Fruit fly (Drosophila melanogaster): Measurements from ENCODE around the gene CG17648.

The CG17648 gene

DNA sequence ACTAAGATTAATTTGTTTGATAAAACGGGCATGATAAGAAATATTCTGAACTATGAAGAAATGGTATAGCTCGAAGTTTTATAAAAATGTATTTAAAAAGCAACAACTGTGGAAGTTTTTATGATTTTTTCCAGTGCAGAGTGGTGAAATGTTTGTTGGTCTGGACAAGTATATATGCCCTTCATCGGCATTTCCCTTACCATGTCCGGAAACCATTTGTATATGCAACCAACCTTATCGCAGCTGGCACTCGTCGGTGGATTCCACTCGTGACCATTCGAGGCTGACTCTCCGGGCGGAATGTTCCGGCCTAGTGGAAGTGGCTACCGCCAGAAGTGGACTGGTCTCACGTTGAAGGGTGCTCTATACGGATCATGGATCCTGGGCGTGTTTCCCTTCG, 31.7 kb downstream of the CG17648 start, which contains the start of gene Gr22e:
Gene Gr22e, plus strand, starts transcription at position 301 of the 400 bp plus-strand sequence.
- TF ChIP-seq Hnf4 (GFP tag; optimal IDR thresholded peaks at IDR 0.05) (no peak), usp (GFP tag; optimal IDR thresholded peaks at IDR 0.05) (no peak), foxo (GFP tag; optimal IDR thresholded peaks at IDR 0.05) (no peak), sv (GFP tag; optimal IDR thresholded peaks at IDR 0.05) (no peak), GATAd (GFP tag; optimal IDR thresholded peaks at IDR 0.05) (no peak), CG32264 (GFP tag; optimal IDR thresholded peaks at IDR 0.05) (no peak), h (GFP tag; optimal IDR thresholded peaks at IDR 0.05) (no peak), CrebA (GFP tag; optimal IDR thresholded peaks at IDR 0.05; ENCODE audit: borderline replicate concordance) (no peak), jim (GFP tag; optimal IDR thresholded peaks at IDR 0.05) (no peak), Sp1 (GFP tag; optimal IDR thresholded peaks at IDR 0.05) (no peak), Myc (optimal IDR thresholded peaks at IDR 0.05) (no peak), rgr (GFP tag; optimal IDR thresholded peaks at IDR 0.05) (no peak), dsf (GFP tag; optimal IDR thresholded peaks at IDR 0.05; ENCODE audit: borderline replicate concordance) (no peak), Jra (GFP tag; optimal IDR thresholded peaks at IDR 0.05) (no peak), pan (optimal IDR thresholded peaks at IDR 0.05) (no peak), HLH106 (tag; optimal IDR thresholded peaks at IDR 0.05) (no peak), lola (GFP tag; optimal IDR thresholded peaks at IDR 0.05) (no peak), fru (GFP tag; optimal IDR thresholded peaks at IDR 0.05) (no peak), brk (GFP tag; optimal IDR thresholded peaks at IDR 0.05) (no peak)

- TF ChIP-seq Rel (GFP tag; optimal IDR thresholded peaks at IDR 0.05) (no peak), Rel (tag; optimal IDR thresholded peaks at IDR 0.05) (no peak), CG32264 (GFP tag; optimal IDR thresholded peaks at IDR 0.05) (no peak), sv (GFP tag; optimal IDR thresholded peaks at IDR 0.05) (no peak), CrebA (GFP tag; optimal IDR thresholded peaks at IDR 0.05; ENCODE audit: borderline replicate concordance) (no peak)
These were observed 35.8 kb downstream of the CG17648 start for dm6 chr2L:1787929-1788328.

DNA sequence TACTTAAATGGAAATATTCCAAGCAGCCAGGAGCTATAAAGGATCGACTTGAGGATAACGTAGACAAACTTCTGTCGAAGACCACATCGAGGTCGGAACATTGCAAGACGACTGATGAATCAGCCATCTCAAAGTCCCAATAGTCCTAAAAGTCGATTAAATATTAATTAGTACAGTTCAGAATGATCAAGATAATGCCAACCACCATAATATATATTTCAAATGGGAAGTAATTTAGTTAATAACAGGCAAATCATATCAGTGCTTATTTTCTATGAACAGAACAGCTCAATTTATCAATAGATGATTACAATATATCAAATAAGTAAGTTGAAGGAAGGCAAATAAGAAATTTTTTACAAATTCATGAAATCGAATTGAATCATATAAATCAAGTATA, 38.2 kb downstream of the CG17648 start, which contains the start of gene Gr22d:
Gene Gr22d, minus strand, starts transcription at position 101 of the 400 bp plus-strand sequence.
- no peak for TF ChIP-seq OdsH (GFP tag; optimal IDR thresholded peaks at IDR 0.05)

dm6 chr2L:1791723-1792122, 39.6 kb downstream of the CG17648 start, which contains the start of gene Gr22c:
Gene Gr22c (minus strand): TSS chr2L:1791823.
- TF ChIP-seq fru (GFP tag; optimal IDR thresholded peaks at IDR 0.05), result no peak
- no peak for TF ChIP-seq Mio (GFP tag; optimal IDR thresholded peaks at IDR 0.05)
- TF ChIP-seq brk (GFP tag; optimal IDR thresholded peaks at IDR 0.05), result no peak
- TF ChIP-seq dmrt93B (GFP tag; optimal IDR thresholded peaks at IDR 0.05), result no peak
- no peak for TF ChIP-seq h (GFP tag; optimal IDR thresholded peaks at IDR 0.05)
- TF ChIP-seq Hr83 (GFP tag; optimal IDR thresholded peaks at IDR 0.05; ENCODE audit: poor library complexity, severe bottlenecking), result no peak
- no peak for TF ChIP-seq Dfd (GFP tag; optimal IDR thresholded peaks at IDR 0.05)
- TF ChIP-seq Abd-B (GFP tag; optimal IDR thresholded peaks at IDR 0.05), result no peak
- TF ChIP-seq CrebA (GFP tag; optimal IDR thresholded peaks at IDR 0.05; ENCODE audit: borderline replicate concordance), result no peak
- TF ChIP-seq Myc (optimal IDR thresholded peaks at IDR 0.05), result no peak

- TF ChIP-seq Myc (optimal IDR thresholded peaks at IDR 0.05) (no peak), tai (GFP tag; optimal IDR thresholded peaks at IDR 0.05) (no peak), CG32264 (GFP tag; optimal IDR thresholded peaks at IDR 0.05) (no peak), Rel (GFP tag; optimal IDR thresholded peaks at IDR 0.05) (no peak), Rel (tag; optimal IDR thresholded peaks at IDR 0.05) (no peak)
These were observed 41.1 kb downstream of the CG17648 start, which contains the start of gene Gr22b for dm6 chr2L:1793168-1793567. Gene Gr22b (minus strand): TSS chr2L:1793268.

- TF ChIP-seq CG32264 (GFP tag; optimal IDR thresholded peaks at IDR 0.05), result no peak
- TF ChIP-seq dsf (GFP tag; optimal IDR thresholded peaks at IDR 0.05; ENCODE audit: borderline replicate concordance), result no peak
These were observed 42.7 kb downstream of the CG17648 start, which contains the start of gene Gr22a for dm6 chr2L:1794817-1795216. Gene Gr22a (minus strand): TSS chr2L:1794917.

Measured in whole organism, wandering third instar larva.